Worm (Caenorhabditis elegans): ENCODE results near the gene col-109.

The col-109 gene

DNA sequence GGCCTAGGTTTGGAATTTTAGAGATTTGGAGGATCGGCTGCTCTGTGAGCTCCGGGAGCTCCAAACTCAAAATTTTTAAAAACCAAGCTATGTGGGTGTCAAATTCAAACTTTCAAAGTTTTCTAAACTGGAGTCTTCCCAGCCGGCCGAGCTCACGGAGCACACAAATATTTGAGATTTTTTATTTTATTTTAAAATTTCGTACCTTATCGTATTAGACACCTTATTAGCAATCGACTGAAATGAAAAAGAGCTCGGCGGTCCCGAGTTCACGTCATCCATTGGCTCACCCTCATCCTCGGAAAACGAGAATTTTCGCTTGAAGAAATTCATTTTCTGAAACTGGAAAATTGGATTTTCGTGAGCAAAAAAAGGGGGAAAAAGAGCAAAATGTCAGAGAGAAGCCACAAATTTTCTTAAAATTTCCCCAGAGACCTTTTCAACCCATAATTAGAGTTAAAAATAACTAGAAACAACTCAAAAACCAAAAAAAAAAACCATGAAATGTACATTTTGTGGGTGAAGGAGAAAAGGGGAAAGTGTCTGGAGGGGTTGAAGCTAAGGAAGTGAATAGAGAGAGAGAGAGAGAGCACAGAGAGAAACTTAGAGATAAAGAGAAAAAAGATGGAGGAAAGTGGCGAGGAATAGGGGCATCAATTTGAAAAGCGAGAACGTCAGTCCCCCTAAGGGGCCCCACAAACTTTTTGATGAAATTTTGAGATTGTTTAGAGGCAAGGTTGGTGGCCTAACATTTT, 5.1 kb downstream of the col-109 start, which contains the start of gene snn-1:
TSS of gene snn-1 (minus strand) at position 355 of the 755 bp plus-strand sequence.
- TF ChIP-seq C08G9.2 (tag; optimal IDR thresholded peaks at IDR 0.05) = no peak
- TF ChIP-seq ahr-1 (tag; optimal IDR thresholded peaks at IDR 0.05) = no peak
- peak; percentile 32 for TF ChIP-seq unc-42 (tag; optimal IDR thresholded peaks at IDR 0.05)
- peak; percentile 17 for TF ChIP-seq tbx-2 (tag; optimal IDR thresholded peaks at IDR 0.05)
- no peak for TF ChIP-seq hlh-30 (tag; optimal IDR thresholded peaks at IDR 0.05; ENCODE audit: insufficient read depth)

DNA sequence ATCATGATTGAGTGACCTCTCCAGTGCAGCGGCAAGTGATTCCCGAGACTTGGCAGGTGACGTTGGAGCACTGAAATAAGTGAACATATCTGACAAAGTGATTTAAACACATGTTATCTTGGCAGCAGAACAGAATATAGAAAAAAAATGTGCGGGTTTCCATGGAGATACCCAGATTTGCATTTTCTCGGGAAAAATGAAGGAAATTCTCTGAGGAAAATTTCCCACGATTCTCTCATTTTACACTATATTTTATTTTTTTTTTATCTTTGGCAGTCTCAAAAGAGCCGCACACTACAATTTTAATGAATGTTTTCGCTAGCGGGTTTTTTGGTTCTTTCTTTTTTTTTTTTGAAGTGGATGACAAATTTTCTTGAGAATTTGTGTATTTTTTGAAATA, 6.2 kb downstream of the col-109 start:
- no peak for TF ChIP-seq unc-42 (tag; optimal IDR thresholded peaks at IDR 0.05)
- no peak for TF ChIP-seq ceh-34 (tag; optimal IDR thresholded peaks at IDR 0.05)
- TF ChIP-seq fkh-6 (tag; optimal IDR thresholded peaks at IDR 0.05) = no peak
- no peak for TF ChIP-seq K09A11.1 (tag; optimal IDR thresholded peaks at IDR 0.05; ENCODE audit: insufficient read depth)

DNA sequence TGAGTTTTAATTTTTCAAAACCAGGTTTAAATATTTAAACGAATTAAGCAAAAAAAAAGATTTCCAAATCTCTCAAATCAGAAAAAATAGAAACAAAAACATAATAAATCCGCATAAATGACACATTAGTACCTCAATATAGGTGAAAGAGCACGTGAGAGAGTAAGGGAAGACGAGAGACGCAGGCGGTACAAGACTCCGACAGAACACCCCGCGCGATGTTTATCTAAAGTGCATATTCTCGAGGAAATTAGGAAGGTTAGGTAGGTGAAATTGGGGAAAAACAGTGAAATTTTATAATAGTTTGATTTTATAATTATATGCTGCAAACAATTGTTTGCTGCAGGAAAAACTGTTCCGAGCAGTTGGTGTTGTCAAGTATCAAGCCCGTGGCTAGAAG, 15.4 kb downstream of the col-109 start:
- TF ChIP-seq sdc-2 (tag; optimal IDR thresholded peaks at IDR 0.05) = no peak
- no peak for TF ChIP-seq pag-3 (tag; optimal IDR thresholded peaks at IDR 0.05; ENCODE audit: borderline replicate concordance)
- no peak for TF ChIP-seq C38D4.7 (GFP tag; optimal IDR thresholded peaks at IDR 0.05)
- TF ChIP-seq madf-2 (tag; optimal IDR thresholded peaks at IDR 0.05) = no peak
- no peak for TF ChIP-seq lin-11 (tag; optimal IDR thresholded peaks at IDR 0.05)
- TF ChIP-seq hlh-8 (tag; optimal IDR thresholded peaks at IDR 0.05) = no peak
- TF ChIP-seq tbx-2 (tag; optimal IDR thresholded peaks at IDR 0.05) = no peak
- no peak for TF ChIP-seq syd-9 (tag; optimal IDR thresholded peaks at IDR 0.05)
- TF ChIP-seq F13H6.1 (tag; optimal IDR thresholded peaks at IDR 0.05) = no peak
- no peak for TF ChIP-seq ceh-2 (tag; optimal IDR thresholded peaks at IDR 0.05)
- TF ChIP-seq ref-2 (tag; optimal IDR thresholded peaks at IDR 0.05) = no peak
- no peak for TF ChIP-seq ceh-9 (tag; optimal IDR thresholded peaks at IDR 0.05)
- no peak for TF ChIP-seq K09A11.1 (tag; optimal IDR thresholded peaks at IDR 0.05; ENCODE audit: insufficient read depth)
- TF ChIP-seq dve-1 (tag; optimal IDR thresholded peaks at IDR 0.05) = no peak
- TF ChIP-seq dmd-4 (tag; optimal IDR thresholded peaks at IDR 0.05; ENCODE audit: borderline replicate concordance) = no peak
- no peak for TF ChIP-seq pax-1 (tag; optimal IDR thresholded peaks at IDR 0.05)

DNA sequence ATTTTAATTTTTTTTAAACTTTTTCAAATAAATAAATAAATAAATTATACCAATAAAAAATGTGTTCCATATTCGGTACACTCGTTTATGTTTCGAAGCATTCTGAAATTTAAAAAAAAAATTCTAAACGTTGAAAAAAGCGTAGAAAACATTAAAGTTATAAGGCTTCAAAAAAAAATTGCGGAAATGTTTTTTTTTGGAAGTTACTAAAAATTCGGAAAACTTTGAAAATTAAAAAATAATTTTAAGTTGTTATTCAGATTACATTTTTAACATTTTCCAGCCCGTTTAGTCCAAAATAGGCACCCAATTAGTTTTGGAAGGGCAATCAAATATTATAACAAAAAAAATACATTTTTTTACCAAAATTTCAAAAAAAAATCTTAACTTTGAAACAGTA, 16.2 kb downstream of the col-109 start, which contains the start of gene Y38C1BA.1:
TSS of gene Y38C1BA.1 (minus strand) at position 101 of the 400 bp plus-strand sequence.
- no peak for TF ChIP-seq fax-1 (tag; optimal IDR thresholded peaks at IDR 0.05)
- TF ChIP-seq unc-55 (GFP tag; optimal IDR thresholded peaks at IDR 0.05) = no peak
- TF ChIP-seq syd-9 (tag; optimal IDR thresholded peaks at IDR 0.05) = no peak
- TF ChIP-seq dve-1 (tag; optimal IDR thresholded peaks at IDR 0.05) = no peak

DNA sequence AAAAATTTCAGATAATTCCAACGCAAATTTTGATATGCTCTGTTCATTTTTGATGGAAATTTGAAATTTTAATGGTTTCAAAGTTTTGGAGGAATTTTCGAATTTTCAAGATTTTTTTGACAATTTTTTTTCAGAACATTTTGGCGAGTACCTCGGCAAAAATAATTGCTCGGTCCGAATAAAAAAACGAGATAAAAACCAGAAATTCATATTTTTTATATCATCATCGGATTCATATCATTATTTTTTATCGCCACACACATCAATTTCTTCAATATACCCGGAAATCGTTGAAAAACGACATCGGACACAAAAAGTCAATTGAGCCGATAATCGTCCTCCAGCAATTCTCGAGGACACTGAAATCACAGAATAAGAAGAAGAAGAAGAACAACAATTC, 28.3 kb downstream of the col-109 start:
- no peak for TF ChIP-seq T23F11.4 (GFP tag; optimal IDR thresholded peaks at IDR 0.05)
- no peak for TF ChIP-seq nhr-11 (tag; optimal IDR thresholded peaks at IDR 0.05)
- no peak for TF ChIP-seq elt-4 (tag; optimal IDR thresholded peaks at IDR 0.05)
- TF ChIP-seq pat-9 (tag; optimal IDR thresholded peaks at IDR 0.05) = no peak
- no peak for TF ChIP-seq ceh-6 (GFP tag; optimal IDR thresholded peaks at IDR 0.05)
- no peak for TF ChIP-seq gmeb-2 (tag; optimal IDR thresholded peaks at IDR 0.05)
- TF ChIP-seq ahr-1 (tag; optimal IDR thresholded peaks at IDR 0.05) = no peak
- TF ChIP-seq K09A11.1 (tag; optimal IDR thresholded peaks at IDR 0.05; ENCODE audit: insufficient read depth) = no peak
- TF ChIP-seq pha-4 (tag; optimal IDR thresholded peaks at IDR 0.05) = no peak
- no peak for TF ChIP-seq F13H6.1 (tag; optimal IDR thresholded peaks at IDR 0.05)
- no peak for TF ChIP-seq fax-1 (tag; optimal IDR thresholded peaks at IDR 0.05)
- no peak for TF ChIP-seq mec-3 (tag; optimal IDR thresholded peaks at IDR 0.05; ENCODE audit: borderline replicate concordance)
- no peak for TF ChIP-seq unc-42 (tag; optimal IDR thresholded peaks at IDR 0.05)
- no peak for TF ChIP-seq pqm-1 (tag; optimal IDR thresholded peaks at IDR 0.05)

Measured in whole organism, late embryonic.